Worm (Caenorhabditis elegans): ENCODE data around the gene K08D8.6.
A peak's percentile ranks its signal among the peaks of the same experiment; 100 is the strongest.

Gene K08D8.6

ce11 chrIV:12890445-12890844 is at the start of gene K08D8.6:
Gene K08D8.6 (minus strand): TSS chrIV:12890508.
- TF ChIP-seq dmd-6 (GFP tag; IDR thresholded peaks at IDR 0.05) (peak; percentile 94), nhr-102 (tag; optimal IDR thresholded peaks at IDR 0.05) (peak; percentile 14), pqm-1 (tag; optimal IDR thresholded peaks at IDR 0.05) (peak; percentile 88), lin-1 (GFP tag; IDR thresholded peaks at IDR 0.05) (peak; percentile 70), nhr-28 (tag; optimal IDR thresholded peaks at IDR 0.05) (peak; percentile 67), dmd-9 (GFP tag; IDR thresholded peaks at IDR 0.05) (no peak), hlh-11 (tag; optimal IDR thresholded peaks at IDR 0.05) (peak; percentile 62), nhr-48 (tag; optimal IDR thresholded peaks at IDR 0.05) (peak; percentile 73), dve-1 (tag; optimal IDR thresholded peaks at IDR 0.05; ENCODE audit: insufficient read depth) (peak; percentile 40), fkh-10 (GFP tag; optimal IDR thresholded peaks at IDR 0.05) (no peak), daf-16 (GFP tag; optimal IDR thresholded peaks at IDR 0.05) (no peak), daf-16 (tag; optimal IDR thresholded peaks at IDR 0.05) (peak; percentile 75), Y75B8A.6 (GFP tag; IDR thresholded peaks at IDR 0.05) (no peak), php-3 (GFP tag; IDR thresholded peaks at IDR 0.05) (peak; percentile 88), mes-2 (tag; optimal IDR thresholded peaks at IDR 0.05; ENCODE audit: poor library complexity, severe bottlenecking) (peak; percentile 5), ceh-62 (tag; optimal IDR thresholded peaks at IDR 0.05) (no peak), nhr-77 (tag; optimal IDR thresholded peaks at IDR 0.05) (peak; percentile 52)

ce11 chrIV:12936221-12936776 is 46.0 kb upstream of the K08D8.6 start, which contains the start of the genes cld-1 and dod-21:
Gene cld-1 (minus strand): TSS chrIV:12936271.
Gene dod-21 (plus strand): TSS chrIV:12936738.
- TF ChIP-seq dmd-6 (GFP tag; IDR thresholded peaks at IDR 0.05) (peak; percentile 64), snpc-4 (tag; optimal IDR thresholded peaks at IDR 0.05) (no peak), Y5F2A.4 (GFP tag; optimal IDR thresholded peaks at IDR 0.05) (no peak), ceh-44 (GFP tag; IDR thresholded peaks at IDR 0.05) (no peak), F26F4.8 (GFP tag; conservative IDR thresholded peaks at IDR 0.05) (no peak), ceh-32 (tag; optimal IDR thresholded peaks at IDR 0.05; ENCODE audit: poor library complexity) (no peak), D1046.2 (GFP tag; IDR thresholded peaks at IDR 0.05) (no peak), F10B5.3 (tag; optimal IDR thresholded peaks at IDR 0.05) (no peak), mes-2 (tag; optimal IDR thresholded peaks at IDR 0.05; ENCODE audit: poor library complexity, severe bottlenecking) (no peak), aly-2 (tag; optimal IDR thresholded peaks at IDR 0.05) (no peak), lin-1 (GFP tag; IDR thresholded peaks at IDR 0.05) (0 out of 2 replicates have a peak, but pooled peaks have one; percentile 20), ceh-20 (GFP tag; IDR thresholded peaks at IDR 0.05) (no peak), tag-97 (GFP tag; IDR thresholded peaks at IDR 0.05) (no peak), zip-2 (tag; optimal IDR thresholded peaks at IDR 0.05) (no peak), ztf-7 (tag; optimal IDR thresholded peaks at IDR 0.05) (no peak), daf-19 (GFP tag; conservative IDR thresholded peaks at IDR 0.05) (no peak), spr-1 (tag; optimal IDR thresholded peaks at IDR 0.05) (no peak), attf-4 (tag; optimal IDR thresholded peaks at IDR 0.05) (no peak), nhr-237 (tag; optimal IDR thresholded peaks at IDR 0.05) (no peak), mxl-2 (GFP tag; conservative IDR thresholded peaks at IDR 0.05) (no peak), nhr-10 (tag; optimal IDR thresholded peaks at IDR 0.05) (no peak), hmg-1.1 (GFP tag; IDR thresholded peaks at IDR 0.05) (no peak), nhr-76 (tag; optimal IDR thresholded peaks at IDR 0.05) (no peak), lin-15B (tag; optimal IDR thresholded peaks at IDR 0.05) (no peak), daf-16 (GFP tag; optimal IDR thresholded peaks at IDR 0.05) (no peak), daf-16 (tag; optimal IDR thresholded peaks at IDR 0.05) (peak; percentile 47), nhr-77 (tag; optimal IDR thresholded peaks at IDR 0.05) (peak; percentile 11), duxl-1 (tag; optimal IDR thresholded peaks at IDR 0.05; ENCODE audit: poor library complexity) (no peak), nhr-111 (GFP tag; optimal IDR thresholded peaks at IDR 0.05) (no peak), vab-7 (GFP tag; IDR thresholded peaks at IDR 0.05) (no peak), pqm-1 (tag; optimal IDR thresholded peaks at IDR 0.05) (peak; percentile 31), nhr-48 (tag; optimal IDR thresholded peaks at IDR 0.05) (no peak), madf-9 (GFP tag; conservative IDR thresholded peaks at IDR 0.05) (no peak), snpc-1.2 (GFP tag; IDR thresholded peaks at IDR 0.05) (no peak), fos-1 (tag; optimal IDR thresholded peaks at IDR 0.05) (no peak), ama-1 (optimal IDR thresholded peaks at IDR 0.05) (no peak), ces-1 (GFP tag; optimal IDR thresholded peaks at IDR 0.05) (no peak), ceh-82 (tag; optimal IDR thresholded peaks at IDR 0.05) (no peak), madf-5 (GFP tag; IDR thresholded peaks at IDR 0.05) (no peak), gei-8 (GFP tag; optimal IDR thresholded peaks at IDR 0.05) (no peak), ctbp-1 (GFP tag; IDR thresholded peaks at IDR 0.05) (no peak)
